Worm (Caenorhabditis elegans): ENCODE results near the gene Y43F8B.15.

ce11 chrV:19432972-19433371, 28.9 kb downstream of the Y43F8B.15 start, which contains the start of gene C25F9.11:
- TF ChIP-seq fkh-10 (GFP tag; optimal IDR thresholded peaks at IDR 0.05) (no peak), ceh-6 (GFP tag; optimal IDR thresholded peaks at IDR 0.05) (no peak), ref-2 (tag; optimal IDR thresholded peaks at IDR 0.05) (no peak), K09A11.1 (tag; optimal IDR thresholded peaks at IDR 0.05; ENCODE audit: insufficient read depth) (no peak), nfya-1 (tag; optimal IDR thresholded peaks at IDR 0.05) (no peak), ceh-19 (GFP tag; optimal IDR thresholded peaks at IDR 0.05) (no peak)
